Fruit fly (Drosophila melanogaster) Kc167 (cell line): Measurements from ENCODE around the gene Ask1.

Experiments used
- Myc ChIP-seq: fragments of >200 bp; optimal IDR thresholded peaks from 2 replicates; lab custom pipeline; 2017; ENCODE audit warnings: missing external identifiers
- h ChIP-seq: fragments of >200 bp; optimal IDR thresholded peaks from 3 replicates; lab custom pipeline; 2018; ENCODE audit warnings: missing external identifiers
- insv ChIP-seq: fragments of >200 bp; optimal IDR thresholded peaks from 3 replicates; lab custom pipeline; 2018; ENCODE audit warnings: missing external identifiers
- psq ChIP-seq: fragments of >200 bp; optimal IDR thresholded peaks from 2 replicates; lab custom pipeline; 2017; ENCODE audit warnings: missing external identifiers
- ttk ChIP-seq: sonication (Bioruptor generic); optimal IDR thresholded peaks from 2 replicates; lab custom pipeline; 2017; ENCODE audit warnings: missing external identifiers

dm6 chr3R:19908863-19909343, 29.4 kb downstream of the Ask1 start:
- TF ChIP-seq ttk (no peak), insv (lab: Kevin White, UChicago) (no peak), psq (no peak), Myc (no peak), h (no peak)
